Fruit fly (Drosophila melanogaster) Kc167 (cell line): ENCODE measurements around the gene dgt2.

Source experiments
- Myc ChIP-seq: fragments of >200 bp; optimal IDR thresholded peaks from 2 replicates; lab custom pipeline; 2017; ENCODE audit warnings: missing external identifiers
- h ChIP-seq: fragments of >200 bp; optimal IDR thresholded peaks from 3 replicates; lab custom pipeline; 2018; ENCODE audit warnings: missing external identifiers
- insv ChIP-seq: fragments of >200 bp; optimal IDR thresholded peaks from 3 replicates; lab custom pipeline; 2018; ENCODE audit warnings: missing external identifiers

DNA sequence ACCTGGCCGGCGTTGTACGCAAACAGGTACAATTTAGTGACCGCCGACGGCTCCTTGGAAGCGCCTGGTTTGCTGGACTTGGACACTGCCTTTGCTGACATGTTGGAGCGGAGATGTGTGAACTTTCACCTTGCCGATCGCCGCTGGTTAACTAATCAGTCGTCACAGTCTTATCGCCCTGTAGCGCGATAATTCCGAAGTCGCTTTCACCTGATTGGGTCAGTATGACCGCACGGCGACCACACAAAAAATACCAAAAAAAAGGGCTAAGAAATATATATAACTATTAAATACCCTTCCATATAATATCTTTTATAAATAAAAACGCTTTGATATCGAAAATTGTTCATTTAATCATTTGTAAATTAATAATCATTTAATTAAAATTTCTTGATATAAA, 12.3 kb downstream of the dgt2 start, which contains the start of gene Hacd1:
- no peak for TF ChIP-seq insv (lab: Kevin White, UChicago)
- no peak for TF ChIP-seq Myc (lab: Kevin White, UChicago)
- TF ChIP-seq h (lab: Kevin White, UChicago): no peak
